Worm (Caenorhabditis elegans): ENCODE measurements around the gene wip-1.

DNA sequence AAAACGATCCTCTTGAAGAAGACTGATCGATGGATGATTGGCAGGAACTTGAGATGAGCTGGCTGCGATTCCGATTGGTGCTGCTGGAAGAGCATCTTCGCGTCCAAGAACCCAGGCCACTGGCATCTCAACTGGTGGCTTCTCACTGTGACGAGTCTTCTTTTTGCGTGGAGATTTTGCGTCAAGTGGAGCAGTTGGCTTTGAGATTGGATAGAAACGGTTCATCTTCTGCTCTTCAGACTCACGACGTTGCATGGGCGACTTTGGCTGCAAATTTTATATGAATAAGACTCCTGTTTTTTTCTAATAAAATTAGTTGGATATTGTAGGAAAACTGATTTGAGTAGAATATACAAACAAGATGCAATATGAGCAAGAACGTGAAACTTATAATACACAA lies 7.7 kb upstream of the wip-1 start:
- TF ChIP-seq B0019.2 (GFP tag; conservative IDR thresholded peaks at IDR 0.05) (no peak), tbx-9 (tag; optimal IDR thresholded peaks at IDR 0.05; ENCODE audit: borderline replicate concordance) (no peak), ets-4 (GFP tag; optimal IDR thresholded peaks at IDR 0.05) (no peak)
